Worm (Caenorhabditis elegans): ENCODE measurements around the gene R08A2.7.

DNA sequence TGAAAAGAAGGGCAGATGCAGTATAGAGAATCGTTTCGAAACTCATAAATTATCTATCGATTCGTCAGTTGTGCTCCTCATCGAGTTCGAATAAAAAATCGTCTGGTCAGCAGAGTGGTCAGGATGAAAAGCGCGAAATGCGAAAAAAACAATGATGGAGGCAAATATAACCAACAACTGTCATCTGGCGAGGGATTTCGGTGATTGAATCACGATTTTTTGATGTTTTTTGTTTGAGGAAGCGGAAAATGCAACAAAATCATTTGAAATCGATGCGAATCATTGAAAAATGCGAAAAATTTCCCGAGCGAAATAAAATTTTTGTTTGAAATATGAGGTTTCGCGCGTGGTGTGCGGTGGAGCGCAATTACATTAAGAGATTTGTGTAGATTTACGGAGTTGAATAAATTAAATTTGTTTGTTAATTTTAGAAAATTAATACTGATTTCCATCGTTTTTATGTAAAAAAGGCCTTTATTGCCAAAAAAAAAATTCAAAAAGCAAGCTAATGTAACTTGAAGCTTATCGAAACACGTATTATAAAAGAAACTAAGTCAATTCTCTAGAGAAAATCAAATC, 11.2 kb downstream of the R08A2.7 start, which contains the start of gene unc-61:
- no peak for TF ChIP-seq ama-1 (optimal IDR thresholded peaks at IDR 0.05)
- no peak for TF ChIP-seq alr-1 (tag; optimal IDR thresholded peaks at IDR 0.05)
- TF ChIP-seq snpc-4 (tag; optimal IDR thresholded peaks at IDR 0.05), result no peak
- TF ChIP-seq nhr-11 (tag; optimal IDR thresholded peaks at IDR 0.05), result no peak
- TF ChIP-seq fos-1 (tag; optimal IDR thresholded peaks at IDR 0.05), result no peak
- TF ChIP-seq ceh-16 (tag; optimal IDR thresholded peaks at IDR 0.05), result no peak
- TF ChIP-seq ZK546.5 (tag; optimal IDR thresholded peaks at IDR 0.05), result no peak
- no peak for TF ChIP-seq nhr-10 (tag; optimal IDR thresholded peaks at IDR 0.05)
- no peak for TF ChIP-seq lin-39 (tag; optimal IDR thresholded peaks at IDR 0.05)
- no peak for TF ChIP-seq nhr-77 (tag; optimal IDR thresholded peaks at IDR 0.05)
- no peak for TF ChIP-seq lsy-2 (tag; optimal IDR thresholded peaks at IDR 0.05)
- TF ChIP-seq nhr-129 (tag; optimal IDR thresholded peaks at IDR 0.05), result peak; percentile 7
- TF ChIP-seq mbf-1 (tag; optimal IDR thresholded peaks at IDR 0.05), result no peak

Measured in whole organism, L2 larva.